Fruit fly (Drosophila melanogaster) whole organism, embryonic: ENCODE measurements around the gene Klp10A.

Experiments used
- Awh ChIP-seq: fragments of 200-800 bp; sonication (Bioruptor generic); IDR thresholded peaks from 2 replicates; pipeline ENCODE4, ENCODE4 v1.3.6; 2022; ENCODE audit warnings: missing biosample characterization, missing genetic modification characterization
- BEAF-32 ChIP-seq: fragments of 200-800 bp; sonication (Bioruptor generic); optimal IDR thresholded peaks from 3 replicates; lab custom pipeline; 2017; ENCODE audit warnings: missing biosample characterization, missing genetic modification characterization, mild to moderate bottlenecking, moderate library complexity, missing genetic modification reagents
- Bgb ChIP-seq: fragments of 200-800 bp; sonication (Bioruptor generic); IDR thresholded peaks from 2 replicates; pipeline ENCODE4 v1.3.6; 2022; ENCODE audit warnings: missing biosample characterization, missing genetic modification characterization; ENCODE audit not compliant: partially characterized antibody
- CG10147 ChIP-seq: fragments of 200-800 bp; sonication (Bioruptor generic); optimal IDR thresholded peaks from 2 replicates; lab custom pipeline; 2019; ENCODE audit warnings: missing biosample characterization, mild to moderate bottlenecking, missing genetic modification characterization, moderate library complexity
- CG10267 ChIP-seq: fragments of 200-800 bp; sonication (Bioruptor generic); optimal IDR thresholded peaks from 2 replicates; lab custom pipeline; 2018; ENCODE audit warnings: missing biosample characterization, mild to moderate bottlenecking, missing genetic modification characterization, moderate library complexity
- CG10431 ChIP-seq: fragments of 200-800 bp; sonication (Bioruptor generic); optimal IDR thresholded peaks from 3 replicates; lab custom pipeline; 2018; ENCODE audit warnings: missing biosample characterization, mild to moderate bottlenecking, missing genetic modification characterization
- CG11093 ChIP-seq: fragments of 200-800 bp; sonication (Bioruptor generic); IDR thresholded peaks from 3 replicates; pipeline ENCODE4 v1.3.6; 2022; ENCODE audit warnings: missing biosample characterization, missing genetic modification characterization
- CG14050 ChIP-seq: fragments of 200-800 bp; sonication (Bioruptor generic); IDR thresholded peaks from 3 replicates; pipeline ENCODE4 v1.3.6; 2022; ENCODE audit warnings: missing biosample characterization, missing genetic modification characterization
- CG1529 ChIP-seq: fragments of 200-800 bp; sonication (Bioruptor generic); optimal IDR thresholded peaks from 3 replicates; lab custom pipeline; 2018; ENCODE audit warnings: missing biosample characterization, missing genetic modification characterization
- CG16863 ChIP-seq: fragments of 200-800 bp; sonication (Bioruptor generic); optimal IDR thresholded peaks from 3 replicates; lab custom pipeline; 2016; ENCODE audit warnings: missing biosample characterization, missing genetic modification characterization
- CG32772 ChIP-seq: fragments of 200-800 bp; sonication (Bioruptor generic); IDR thresholded peaks from 2 replicates; pipeline ENCODE4 v1.3.6; 2022; ENCODE audit warnings: missing biosample characterization, missing genetic modification characterization
- CG34376 ChIP-seq: fragments of 200-800 bp; sonication (Bioruptor generic); optimal IDR thresholded peaks from 2 replicates; lab custom pipeline; 2018; ENCODE audit warnings: missing biosample characterization, mild to moderate bottlenecking, missing genetic modification characterization
- CG34422 ChIP-seq: fragments of 200-800 bp; sonication (Bioruptor generic); IDR thresholded peaks from 3 replicates; pipeline ENCODE4 v1.3.6; 2022; ENCODE audit warnings: missing biosample characterization, missing genetic modification characterization
- CG3847 ChIP-seq: fragments of 200-800 bp; sonication (Bioruptor generic); IDR thresholded peaks from 2 replicates; pipeline ENCODE4 v1.3.6; 2022; ENCODE audit warnings: missing biosample characterization, missing genetic modification characterization
- CG4282 ChIP-seq: fragments of 200-800 bp; sonication (Bioruptor generic); optimal IDR thresholded peaks from 2 replicates; lab custom pipeline; 2016; ENCODE audit warnings: missing biosample characterization, missing genetic modification characterization
- CG4360 ChIP-seq: fragments of 200-800 bp; sonication (Bioruptor generic); IDR thresholded peaks from 2 replicates; pipeline ENCODE4 v1.3.6; 2022; ENCODE audit warnings: missing biosample characterization, missing genetic modification characterization
- CG4730 ChIP-seq: fragments of 200-800 bp; sonication (Bioruptor generic); IDR thresholded peaks from 2 replicates; pipeline ENCODE4 v1.3.6; 2022; ENCODE audit warnings: missing biosample characterization, missing genetic modification characterization
- CG4820 ChIP-seq: fragments of 200-800 bp; sonication (Bioruptor generic); optimal IDR thresholded peaks from 3 replicates; lab custom pipeline; 2016; ENCODE audit warnings: missing biosample characterization, missing genetic modification characterization
- CG5953 ChIP-seq: fragments of 200-800 bp; sonication (Bioruptor generic); IDR thresholded peaks from 2 replicates; pipeline ENCODE4 v1.3.6; 2022; ENCODE audit warnings: missing biosample characterization, missing genetic modification characterization
- CG6175 ChIP-seq: fragments of 200-800 bp; sonication (Bioruptor generic); IDR thresholded peaks from 3 replicates; pipeline ENCODE4 v1.3.6; 2022; ENCODE audit warnings: missing biosample characterization, missing genetic modification characterization
- CG6791 ChIP-seq: fragments of 200-800 bp; sonication (Bioruptor generic); IDR thresholded peaks from 3 replicates; pipeline ENCODE4 v1.3.6; 2022; ENCODE audit warnings: missing biosample characterization, missing genetic modification characterization; ENCODE audit not compliant: partially characterized antibody
- CG7745 ChIP-seq: fragments of 200-800 bp; sonication (Bioruptor generic); optimal IDR thresholded peaks from 2 replicates; lab custom pipeline; 2018; ENCODE audit warnings: missing biosample characterization, mild to moderate bottlenecking, missing genetic modification characterization, moderate library complexity
- CG9215 ChIP-seq: fragments of 200-800 bp; sonication (Bioruptor generic); IDR thresholded peaks from 2 replicates; pipeline ENCODE4 v1.3.6; 2022; ENCODE audit warnings: missing biosample characterization, missing genetic modification characterization
- CG9817 ChIP-seq: fragments of 200-800 bp; sonication (Bioruptor generic); optimal IDR thresholded peaks from 2 replicates; lab custom pipeline; 2018; ENCODE audit warnings: missing biosample characterization, mild to moderate bottlenecking, missing genetic modification characterization, moderate library complexity
- Dip3 ChIP-seq: fragments of 200-800 bp; sonication (Bioruptor generic); optimal IDR thresholded peaks from 3 replicates; lab custom pipeline; 2016; ENCODE audit warnings: missing biosample characterization, missing genetic modification characterization
- Dp ChIP-seq: fragments of 200-800 bp; sonication (Bioruptor generic); optimal IDR thresholded peaks from 2 replicates; lab custom pipeline; 2018; ENCODE audit warnings: missing biosample characterization, mild to moderate bottlenecking, missing genetic modification characterization, moderate library complexity
- Drgx ChIP-seq: fragments of 200-800 bp; sonication (Bioruptor generic); IDR thresholded peaks from 2 replicates; pipeline ENCODE4 v1.3.6; 2022; ENCODE audit warnings: missing biosample characterization, missing genetic modification characterization
- Ets97D ChIP-seq: fragments of 200-800 bp; sonication (Bioruptor generic); optimal IDR thresholded peaks from 3 replicates; lab custom pipeline; 2016; ENCODE audit warnings: missing biosample characterization, missing genetic modification characterization
- HHEX ChIP-seq: fragments of 200-800 bp; sonication (Bioruptor generic); optimal IDR thresholded peaks from 3 replicates; lab custom pipeline; 2017; ENCODE audit warnings: missing biosample characterization, mild to moderate bottlenecking, missing genetic modification characterization, missing genetic modification reagents
- Hey ChIP-seq: fragments of 200-800 bp; sonication (Bioruptor generic); optimal IDR thresholded peaks from 3 replicates; lab custom pipeline; 2018; ENCODE audit warnings: missing biosample characterization, mild to moderate bottlenecking, missing genetic modification characterization
- MTF-1 ChIP-seq: fragments of 200-800 bp; sonication (Bioruptor generic); optimal IDR thresholded peaks from 2 replicates; lab custom pipeline; 2018; ENCODE audit warnings: missing biosample characterization, mild to moderate bottlenecking, missing genetic modification characterization, borderline replicate concordance
- NFAT ChIP-seq: fragments of 200-800 bp; sonication (Bioruptor generic); IDR thresholded peaks from 2 replicates; pipeline ENCODE4 v1.3.6; 2022; ENCODE audit warnings: missing biosample characterization, missing genetic modification characterization
- Oli ChIP-seq: fragments of 200-800 bp; sonication (Bioruptor generic); optimal IDR thresholded peaks from 2 replicates; lab custom pipeline; 2018; ENCODE audit warnings: missing biosample characterization, mild to moderate bottlenecking, missing genetic modification characterization, moderate library complexity
- Scr ChIP-seq: fragments of 200-800 bp; sonication (Bioruptor generic); IDR thresholded peaks from 2 replicates; pipeline ENCODE4 v1.3.6; 2022; ENCODE audit warnings: missing biosample characterization, missing genetic modification characterization; ENCODE audit not compliant: partially characterized antibody
- Six4 ChIP-seq: fragments of 200-800 bp; sonication (Bioruptor generic); optimal IDR thresholded peaks from 2 replicates; lab custom pipeline; 2016; ENCODE audit warnings: missing biosample characterization, missing genetic modification characterization
- amos ChIP-seq: fragments of 200-800 bp; sonication (Bioruptor generic); IDR thresholded peaks from 2 replicates; pipeline ENCODE4 v1.3.6; 2022; ENCODE audit warnings: missing biosample characterization, missing genetic modification characterization; ENCODE audit not compliant: partially characterized antibody
- cad ChIP-seq: fragments of >200 bp; optimal IDR thresholded peaks from 2 replicates; lab custom pipeline; 2017; ENCODE audit warnings: missing biosample characterization, missing genetic modification characterization
- danr ChIP-seq: fragments of 200-800 bp; sonication (Bioruptor generic); IDR thresholded peaks from 2 replicates; pipeline ENCODE4 v1.3.6; 2022; ENCODE audit warnings: missing biosample characterization, missing genetic modification characterization
- eve ChIP-seq, 2 experiments: fragments of >200 bp; optimal IDR thresholded peaks; 2 replicates each; lab custom pipeline; 2017; ENCODE audit warnings: missing biosample characterization in 2 of 2, missing genetic modification characterization in 2 of 2
- fd96Cb ChIP-seq: fragments of 200-800 bp; sonication (Bioruptor generic); optimal IDR thresholded peaks from 2 replicates; lab custom pipeline; 2018; ENCODE audit warnings: missing biosample characterization, mild to moderate bottlenecking, missing genetic modification characterization, moderate library complexity
- ftz-f1 ChIP-seq: fragments of 200-800 bp; sonication (Bioruptor generic); optimal IDR thresholded peaks from 2 replicates; lab custom pipeline; 2016; ENCODE audit warnings: missing biosample characterization, missing genetic modification characterization
- gce ChIP-seq: fragments of 200-800 bp; sonication (Bioruptor generic); IDR thresholded peaks from 3 replicates; pipeline ENCODE4 v1.3.6; 2022; ENCODE audit warnings: missing biosample characterization, missing genetic modification characterization
- jing ChIP-seq: fragments of 200-800 bp; sonication (Bioruptor generic); optimal IDR thresholded peaks from 2 replicates; lab custom pipeline; 2018; ENCODE audit warnings: missing biosample characterization, mild to moderate bottlenecking, missing genetic modification characterization
- nerfin-1 ChIP-seq: fragments of 200-800 bp; sonication (Bioruptor generic); optimal IDR thresholded peaks from 3 replicates; lab custom pipeline; 2019; ENCODE audit warnings: missing biosample characterization, mild to moderate bottlenecking, missing genetic modification characterization, moderate library complexity
- schlank ChIP-seq: fragments of 200-800 bp; sonication (Bioruptor generic); optimal IDR thresholded peaks from 2 replicates; lab custom pipeline; 2018; ENCODE audit warnings: missing biosample characterization, mild to moderate bottlenecking, missing genetic modification characterization
- sob ChIP-seq: fragments of 200-800 bp; sonication (Bioruptor generic); IDR thresholded peaks from 2 replicates; pipeline ENCODE4 v1.3.6; 2022; ENCODE audit warnings: missing biosample characterization, missing genetic modification characterization
- tup ChIP-seq: fragments of 200-800 bp; sonication (Bioruptor generic); optimal IDR thresholded peaks from 2 replicates; lab custom pipeline; 2016; ENCODE audit warnings: missing biosample characterization, mild to moderate bottlenecking, missing genetic modification characterization, moderate library complexity
- tx ChIP-seq: fragments of 200-800 bp; sonication (Bioruptor generic); optimal IDR thresholded peaks from 2 replicates; lab custom pipeline; 2016; ENCODE audit warnings: missing biosample characterization, missing genetic modification characterization
- unpg ChIP-seq: fragments of 200-800 bp; sonication (Bioruptor generic); optimal IDR thresholded peaks from 3 replicates; lab custom pipeline; 2018; ENCODE audit warnings: missing biosample characterization, mild to moderate bottlenecking, missing genetic modification characterization, moderate library complexity
- wor ChIP-seq: fragments of 200-800 bp; sonication (Bioruptor generic); IDR thresholded peaks from 2 replicates; pipeline ENCODE4 v1.3.6; 2022; ENCODE audit warnings: missing biosample characterization, missing genetic modification characterization
- zfh1 ChIP-seq: fragments of 200-800 bp; sonication (Bioruptor generic); IDR thresholded peaks from 3 replicates; pipeline ENCODE4 v1.3.6; 2022; ENCODE audit warnings: missing biosample characterization, missing genetic modification characterization

Klp10A gene

dm6 chrX:11146598-11147176, 9.8 kb upstream of the Klp10A start (continued):
- peak; percentile 45 for TF ChIP-seq nerfin-1 (tag; lab: Kevin White, UChicago)
- no peak for TF ChIP-seq CG6175 (GFP tag; lab: Robert Waterston, UW)
- TF ChIP-seq CG32772 (GFP tag; lab: Robert Waterston, UW): no peak
- no peak for TF ChIP-seq schlank (tag; lab: Kevin White, UChicago)
- no peak for TF ChIP-seq Hey (tag; lab: Kevin White, UChicago)
- no peak for TF ChIP-seq ftz-f1
- no peak for TF ChIP-seq tx
- TF ChIP-seq Scr: no peak
- TF ChIP-seq CG3847: no peak
- peak; percentile 13; the same call in 1 of the 2 replicates for TF ChIP-seq sob (GFP tag; lab: Robert Waterston, UW)
- no peak for TF ChIP-seq Bgb (GFP tag; lab: Robert Waterston, UW)
- TF ChIP-seq CG7745 (tag; lab: Kevin White, UChicago): no peak
- peak; percentile 94 for TF ChIP-seq CG4360 (GFP tag; lab: Robert Waterston, UW)
- TF ChIP-seq BEAF-32 (GFP tag; lab: Kevin White, UChicago): no peak
- 0 out of 2 replicates have a peak, but pooled peaks have one; percentile 22 for TF ChIP-seq Drgx (GFP tag; lab: Robert Waterston, UW)
- no peak for TF ChIP-seq jing (GFP tag; lab: Kevin White, UChicago)
- TF ChIP-seq CG14050: no peak
- TF ChIP-seq Awh (GFP tag; lab: Robert Waterston, UW): no peak; the same call in 1 of the 2 replicates
- TF ChIP-seq cad (GFP tag; lab: Kevin White, UChicago): no peak
- no peak for TF ChIP-seq CG10431 (GFP tag; lab: Kevin White, UChicago)
- TF ChIP-seq amos: no peak
- peak; percentile 12 for TF ChIP-seq CG10147 (GFP tag; lab: Kevin White, UChicago)
- no peak for TF ChIP-seq HHEX
- no peak for TF ChIP-seq tup (GFP tag; lab: Kevin White, UChicago)
- TF ChIP-seq Dp (GFP tag; lab: Kevin White, UChicago): no peak
- TF ChIP-seq eve (GFP tag; optimal IDR thresholded peaks at IDR 0.05; lab: Kevin White, UChicago): no peak
- TF ChIP-seq CG1529 (GFP tag; lab: Kevin White, UChicago): no peak
- peak; percentile 22 for TF ChIP-seq CG10267 (tag; lab: Kevin White, UChicago)
- TF ChIP-seq CG16863 (GFP tag; lab: Kevin White, UChicago): no peak
- TF ChIP-seq CG4730: 0 out of 2 replicates have a peak, but pooled peaks have one; percentile 5
- no peak for TF ChIP-seq CG34376 (GFP tag; lab: Kevin White, UChicago)
- no peak for TF ChIP-seq CG9215 (GFP tag; lab: Robert Waterston, UW)
- no peak for TF ChIP-seq Ets97D (GFP tag; lab: Kevin White, UChicago)
- TF ChIP-seq unpg: peak; percentile 21
- TF ChIP-seq Six4 (GFP tag; lab: Kevin White, UChicago): no peak
- TF ChIP-seq CG5953 (GFP tag; lab: Robert Waterston, UW): no peak
- no peak for TF ChIP-seq Dip3 (GFP tag; lab: Kevin White, UChicago)
- TF ChIP-seq Oli (tag; lab: Kevin White, UChicago): no peak
- no peak for TF ChIP-seq CG11093 (GFP tag; lab: Robert Waterston, UW)
- TF ChIP-seq CG4282: no peak
- TF ChIP-seq danr (GFP tag; lab: Robert Waterston, UW): no peak
- peak; percentile 13 for TF ChIP-seq fd96Cb (tag; lab: Kevin White, UChicago)
- TF ChIP-seq CG9817: no peak
- no peak for TF ChIP-seq MTF-1 (GFP tag; lab: Kevin White, UChicago)
- TF ChIP-seq zfh1 (GFP tag; lab: Robert Waterston, UW): peak; percentile 79
- no peak for TF ChIP-seq CG34422
- TF ChIP-seq CG6791 (GFP tag; lab: Robert Waterston, UW): no peak
- TF ChIP-seq gce (GFP tag; lab: Robert Waterston, UW): no peak
- TF ChIP-seq CG4820: peak; percentile 96
- TF ChIP-seq wor: no peak
- TF ChIP-seq NFAT (GFP tag; lab: Robert Waterston, UW): no peak
